Worm (Caenorhabditis elegans) whole organism, dauer: Measurements from ENCODE around the gene ZC239.6.

ENCODE experiments used
- unc-62 ChIP-seq: sonication (generic microtip); optimal IDR thresholded peaks from 2 replicates; lab custom pipeline; 2017; ENCODE audit warnings: missing biosample characterization, missing genetic modification reagents, missing genetic modification characterization

Gene ZC239.6

ce11 chrII:3244758-3245157, 35.3 kb downstream of the ZC239.6 start:
- TF ChIP-seq unc-62: no peak

DNA sequence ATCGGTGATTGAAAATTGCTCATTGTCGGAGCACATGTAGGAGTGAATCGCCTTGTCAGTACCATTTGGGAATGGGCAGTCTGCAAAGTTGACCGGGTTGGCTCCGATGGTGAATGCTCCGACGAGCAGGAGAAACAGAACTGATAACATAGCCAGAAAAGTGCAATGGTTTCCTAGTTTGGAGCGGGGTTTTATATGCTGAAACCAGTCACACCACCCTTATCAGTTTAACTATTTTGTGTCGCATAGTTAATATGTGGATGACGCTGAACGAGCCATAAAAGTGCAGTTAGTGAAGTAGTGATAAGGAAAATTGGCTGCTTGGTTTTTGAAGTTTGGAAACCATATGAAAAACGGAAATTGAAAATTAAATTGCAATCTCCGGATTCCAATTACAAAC, 36.4 kb downstream of the ZC239.6 start, which contains the start of gene C17F4.7:
TSS of gene C17F4.7 (minus strand) at position 180 of the 400 bp plus-strand sequence.
- no peak for TF ChIP-seq unc-62

DNA sequence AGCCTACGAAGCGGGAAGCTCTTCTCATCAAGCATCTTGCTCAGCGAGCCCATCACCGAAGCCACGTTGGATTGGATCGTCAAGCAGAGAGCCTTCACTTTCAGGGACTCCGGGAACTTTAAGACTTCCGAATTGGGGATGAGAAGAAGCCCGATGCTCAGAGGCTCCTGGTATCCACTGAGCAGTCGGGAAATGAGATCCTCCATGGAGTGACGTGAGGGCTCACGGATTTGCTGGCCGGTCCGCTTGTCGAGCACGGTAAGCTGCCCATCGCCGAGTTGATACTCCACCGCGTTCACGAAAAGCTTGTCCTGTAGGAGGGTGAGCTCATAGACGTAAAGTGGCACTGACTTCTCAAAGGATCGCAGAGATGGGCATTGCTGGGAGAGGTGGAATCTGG, 38.1 kb downstream of the ZC239.6 start:
- TF ChIP-seq unc-62: no peak

ce11 chrII:3248043-3248718, 38.8 kb downstream of the ZC239.6 start, which contains the start of the genes fbxc-50 and C17F4.2:
fbxc-50 (minus strand) TSS chrII:3248123.
C17F4.2 (plus strand) TSS chrII:3248668.
- no peak for TF ChIP-seq unc-62

- TF ChIP-seq unc-62: no peak
These were observed 40.0 kb downstream of the ZC239.6 start, which contains the start of gene clec-124 for ce11 chrII:3249406-3249805. clec-124 (plus strand) TSS chrII:3249706.

DNA sequence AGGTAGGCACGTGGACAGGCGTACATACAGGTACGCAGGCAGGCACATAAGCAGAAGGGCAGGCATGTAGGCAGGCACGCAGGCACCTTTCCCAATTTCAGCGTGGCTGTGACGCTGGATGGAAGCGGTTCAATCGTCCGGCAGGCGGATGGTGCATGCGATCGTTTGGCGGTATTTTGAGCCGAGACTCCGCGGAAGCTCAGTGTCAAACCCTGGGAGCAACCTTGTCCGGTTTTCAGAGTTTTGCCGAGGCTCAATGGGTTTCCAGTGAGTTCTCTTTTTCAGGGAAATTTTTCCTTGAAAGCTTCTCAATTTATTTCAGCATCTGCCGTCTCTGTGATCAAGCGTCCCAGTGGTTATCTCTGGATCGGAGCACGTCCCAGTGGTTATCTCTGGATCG, 40.8 kb downstream of the ZC239.6 start:
- no peak for TF ChIP-seq unc-62

- no peak for TF ChIP-seq unc-62
These were observed 42.4 kb downstream of the ZC239.6 start for ce11 chrII:3251782-3252181.

- no peak for TF ChIP-seq unc-62
These were observed 49.8 kb downstream of the ZC239.6 start, which contains the start of gene gcy-19 for ce11 chrII:3259254-3259653. gcy-19 (minus strand) TSS chrII:3259354.
